Fruit fly (Drosophila melanogaster): ENCODE results near the gene CG3604.

CG3604 gene

DNA sequence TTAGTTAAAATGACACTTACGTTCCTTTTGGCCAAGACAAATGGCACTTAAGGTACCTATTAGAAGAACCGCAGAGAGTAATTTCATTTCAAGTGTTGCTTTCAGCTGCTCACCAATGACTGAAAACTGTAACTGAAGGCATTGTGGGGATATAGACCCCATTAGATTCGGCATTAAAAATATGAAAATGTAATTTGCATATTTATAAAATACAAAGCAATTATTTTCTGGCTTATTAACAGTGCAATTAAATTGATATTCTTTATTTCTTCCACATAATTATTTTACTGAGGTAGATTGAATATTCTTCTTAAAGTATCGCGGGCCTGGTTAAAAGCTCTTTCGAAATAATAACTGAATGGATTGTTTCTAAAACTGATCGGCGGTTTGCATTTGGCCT is 28.6 kb downstream of the CG3604 start, which contains the start of gene Sfp24Bd:
TSS of gene Sfp24Bd (minus strand) at position 101 of the 400 bp plus-strand sequence.
- no peak for TF ChIP-seq cic (GFP tag; optimal IDR thresholded peaks at IDR 0.05)
- TF ChIP-seq CG12768 (GFP tag; optimal IDR thresholded peaks at IDR 0.05) = no peak
- no peak for TF ChIP-seq CG11617 (GFP tag; optimal IDR thresholded peaks at IDR 0.05)
- no peak for TF ChIP-seq tj (GFP tag; optimal IDR thresholded peaks at IDR 0.05)
- no peak for TF ChIP-seq CG14711 (tag; optimal IDR thresholded peaks at IDR 0.05)
- TF ChIP-seq cnc (optimal IDR thresholded peaks at IDR 0.05) = no peak
- no peak for TF ChIP-seq CG1620 (GFP tag; optimal IDR thresholded peaks at IDR 0.05)

DNA sequence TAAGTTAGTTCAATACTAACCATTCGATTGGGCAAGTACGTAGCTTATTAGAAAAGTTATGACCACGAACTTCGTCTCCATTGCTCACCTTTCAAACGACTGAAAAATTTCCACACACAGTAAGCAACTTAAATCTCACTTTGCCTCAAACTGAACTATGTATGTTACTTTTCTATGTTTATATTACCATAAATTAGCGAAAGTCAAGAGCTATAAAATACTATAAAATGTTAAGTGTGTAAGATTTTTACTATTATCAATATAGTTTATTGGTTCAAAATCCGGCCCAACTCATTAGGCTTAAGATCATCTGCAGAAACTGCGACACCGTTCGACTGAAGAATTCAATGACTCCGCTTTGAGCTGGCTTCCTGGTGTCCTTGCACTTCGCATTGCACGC is 29.2 kb downstream of the CG3604 start, which contains the start of gene Sfp24Ba:
TSS of gene Sfp24Ba (minus strand) at position 101 of the 400 bp plus-strand sequence.
- no peak for TF ChIP-seq Clk (GFP tag; optimal IDR thresholded peaks at IDR 0.05)

DNA sequence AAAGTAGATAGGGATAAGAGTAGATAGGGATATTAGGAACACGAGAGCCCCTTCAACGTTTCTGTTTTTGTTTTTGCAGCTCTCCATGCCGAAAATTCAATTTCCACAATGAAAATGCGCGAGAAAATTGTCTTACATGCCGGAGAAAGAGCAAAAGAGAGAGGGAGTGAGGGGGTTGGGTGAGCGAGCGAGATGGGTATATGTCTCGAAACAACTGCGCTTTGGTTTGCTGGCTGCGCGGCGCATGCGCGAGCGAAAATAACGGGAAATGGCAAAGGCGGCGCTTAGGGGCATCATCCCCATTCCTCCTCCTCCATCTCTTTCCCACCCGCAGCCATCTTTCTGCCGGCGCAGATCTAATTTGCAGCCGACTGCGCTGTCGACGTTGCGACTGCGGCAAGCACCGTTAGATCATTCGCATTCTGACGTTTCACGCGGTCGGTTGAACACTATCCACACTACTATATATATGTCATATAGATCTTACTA is 35.3 kb downstream of the CG3604 start, which contains the start of gene Drgx:
TSS of gene Drgx (plus strand) at position 439 of the 489 bp plus-strand sequence.
- TF ChIP-seq ovo (GFP tag; optimal IDR thresholded peaks at IDR 0.05) = peak; percentile 46
- TF ChIP-seq bab1 (GFP tag; optimal IDR thresholded peaks at IDR 0.05) = no peak
- TF ChIP-seq pad (GFP tag; optimal IDR thresholded peaks at IDR 0.05) = peak; percentile 97

DNA sequence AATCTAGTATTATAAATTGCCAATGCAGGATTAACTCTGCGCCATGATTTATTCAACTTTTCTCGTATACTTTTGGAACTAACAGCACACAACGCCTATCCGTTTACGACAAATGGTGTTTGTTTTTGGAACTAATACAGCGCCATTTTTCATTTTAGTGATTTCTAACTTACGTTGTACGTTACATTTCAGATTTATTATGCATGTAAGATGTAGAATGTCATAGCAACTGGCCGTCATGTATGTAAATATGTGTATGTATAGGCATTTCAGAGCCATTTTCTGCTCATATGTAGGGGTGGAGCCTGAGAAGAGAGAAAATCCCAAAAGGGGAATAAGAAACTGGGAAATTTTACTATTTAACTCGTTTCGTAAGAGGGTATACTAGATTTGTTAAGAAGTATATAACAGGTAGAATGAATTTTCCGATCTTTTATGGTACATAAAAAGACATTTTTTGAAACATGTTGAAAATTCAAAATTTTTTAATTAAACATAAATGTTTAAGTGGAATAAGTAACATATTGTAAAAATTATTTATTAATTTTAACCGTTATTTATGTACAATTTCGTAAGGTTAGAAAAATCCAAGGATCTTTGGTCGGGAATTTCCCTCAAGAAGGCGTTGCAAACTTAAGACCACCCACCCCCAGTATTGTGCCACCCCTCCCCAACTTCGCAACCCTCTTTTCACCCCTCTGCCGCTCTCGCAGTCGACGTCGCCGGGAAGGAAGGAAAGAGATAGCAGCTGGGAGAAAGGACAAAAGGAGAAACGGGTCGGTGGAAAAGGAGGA is 40.1 kb downstream of the CG3604 start:
- TF ChIP-seq cnc (optimal IDR thresholded peaks at IDR 0.05) = no peak
- TF ChIP-seq Hr96 (GFP tag; optimal IDR thresholded peaks at IDR 0.05) = peak; percentile 45
- peak; percentile 30 for TF ChIP-seq cic (GFP tag; optimal IDR thresholded peaks at IDR 0.05)
- no peak for TF ChIP-seq kay (GFP tag; ENCODE audit: borderline replicate concordance)
- no peak for TF ChIP-seq CG33017 (tag; optimal IDR thresholded peaks at IDR 0.05)
- peak; percentile 55 for TF ChIP-seq toe (GFP tag; optimal IDR thresholded peaks at IDR 0.05)
- TF ChIP-seq pad (GFP tag; optimal IDR thresholded peaks at IDR 0.05) = peak; percentile 99
- TF ChIP-seq CG5204 (GFP tag; optimal IDR thresholded peaks at IDR 0.05) = no peak
- peak; percentile 58 for TF ChIP-seq ovo (GFP tag; optimal IDR thresholded peaks at IDR 0.05)
- TF ChIP-seq CG7045 (GFP tag; optimal IDR thresholded peaks at IDR 0.05) = peak; percentile 9
- TF ChIP-seq bab1 (GFP tag; optimal IDR thresholded peaks at IDR 0.05) = peak; percentile 12
- no peak for TF ChIP-seq Clk (GFP tag; optimal IDR thresholded peaks at IDR 0.05)
- TF ChIP-seq CG12768 (GFP tag; optimal IDR thresholded peaks at IDR 0.05) = no peak
- no peak for TF ChIP-seq CG14711 (tag; optimal IDR thresholded peaks at IDR 0.05)
- peak; percentile 57 for TF ChIP-seq CG1620 (GFP tag; optimal IDR thresholded peaks at IDR 0.05)
- no peak for TF ChIP-seq tj (GFP tag; optimal IDR thresholded peaks at IDR 0.05)
- TF ChIP-seq CG7101 (tag; optimal IDR thresholded peaks at IDR 0.05) = peak; percentile 19
- TF ChIP-seq CG11617 (GFP tag; optimal IDR thresholded peaks at IDR 0.05) = no peak
- TF ChIP-seq Crg-1 (GFP tag; optimal IDR thresholded peaks at IDR 0.05) = no peak
- no peak for TF ChIP-seq Mnt (GFP tag; optimal IDR thresholded peaks at IDR 0.05)

DNA sequence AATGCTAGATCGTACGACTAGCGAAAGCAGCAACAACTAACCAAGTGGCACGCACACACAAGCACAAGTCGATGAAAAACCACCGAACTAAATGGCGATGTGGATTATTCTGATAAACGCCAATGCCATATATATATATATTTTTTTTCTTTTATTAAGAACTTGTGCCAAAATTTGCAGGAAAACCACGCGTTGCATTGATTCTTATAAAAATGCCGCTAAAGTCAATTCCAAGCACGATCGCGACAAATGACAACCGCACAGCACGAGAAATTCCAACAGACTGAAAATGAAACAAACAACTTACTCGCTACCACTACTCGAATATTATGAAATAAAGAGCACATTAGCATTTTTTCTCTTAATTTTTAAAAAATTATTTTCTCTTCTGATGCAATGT is 41.0 kb downstream of the CG3604 start, which contains the start of gene for:
TSS of gene for (minus strand) at position 287 of the 400 bp plus-strand sequence.
- no peak for TF ChIP-seq CG7045 (GFP tag; optimal IDR thresholded peaks at IDR 0.05)
- no peak for TF ChIP-seq Clk (GFP tag; optimal IDR thresholded peaks at IDR 0.05)
- TF ChIP-seq CG7101 (tag; optimal IDR thresholded peaks at IDR 0.05) = no peak
- no peak for TF ChIP-seq cic (GFP tag; optimal IDR thresholded peaks at IDR 0.05)
- no peak for TF ChIP-seq ovo (GFP tag; optimal IDR thresholded peaks at IDR 0.05)
- TF ChIP-seq Crg-1 (GFP tag; optimal IDR thresholded peaks at IDR 0.05) = no peak
- no peak for TF ChIP-seq kay (GFP tag; ENCODE audit: borderline replicate concordance)
- peak; percentile 64 for TF ChIP-seq Mnt (GFP tag; optimal IDR thresholded peaks at IDR 0.05)
- no peak for TF ChIP-seq CG14711 (tag; optimal IDR thresholded peaks at IDR 0.05)
- TF ChIP-seq CG5204 (GFP tag; optimal IDR thresholded peaks at IDR 0.05) = no peak
- TF ChIP-seq CG1620 (GFP tag; optimal IDR thresholded peaks at IDR 0.05) = no peak
- no peak for TF ChIP-seq bab1 (GFP tag; optimal IDR thresholded peaks at IDR 0.05)
- peak; percentile 1 for TF ChIP-seq CG12768 (GFP tag; optimal IDR thresholded peaks at IDR 0.05)

DNA sequence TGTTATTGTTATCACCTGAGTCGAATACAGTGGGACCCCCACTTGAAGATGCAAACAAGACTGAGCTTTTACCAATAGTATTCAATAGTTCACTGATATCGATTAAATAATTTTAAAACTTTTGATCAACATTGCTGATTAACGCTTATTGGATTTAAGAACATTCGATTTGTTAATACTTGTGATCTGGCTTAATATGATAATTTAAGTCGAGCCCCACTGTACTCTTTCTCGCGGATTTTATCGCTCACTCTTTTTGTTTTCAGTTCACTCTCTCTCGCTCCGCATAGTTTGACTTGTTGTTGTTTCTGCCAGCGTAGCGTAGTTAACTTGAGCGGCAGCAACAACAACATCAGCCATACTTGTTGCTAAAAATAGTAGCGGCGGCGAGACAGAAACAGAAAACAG is 42.0 kb downstream of the CG3604 start:
- peak; percentile 99 for TF ChIP-seq Hr96 (GFP tag; optimal IDR thresholded peaks at IDR 0.05)
- TF ChIP-seq CG12768 (GFP tag; optimal IDR thresholded peaks at IDR 0.05) = peak; percentile 99
- peak; percentile 99 for TF ChIP-seq CG7101 (tag; optimal IDR thresholded peaks at IDR 0.05)
- peak; percentile 98 for TF ChIP-seq toe (GFP tag; optimal IDR thresholded peaks at IDR 0.05)
- peak; percentile 98 for TF ChIP-seq CG7045 (GFP tag; optimal IDR thresholded peaks at IDR 0.05)
- peak; percentile 98 for TF ChIP-seq kay (GFP tag; ENCODE audit: borderline replicate concordance)
- TF ChIP-seq CG5204 (GFP tag; optimal IDR thresholded peaks at IDR 0.05) = peak; percentile 98
- peak; percentile 96 for TF ChIP-seq CG14711 (tag; optimal IDR thresholded peaks at IDR 0.05)
- TF ChIP-seq CG11617 (GFP tag; optimal IDR thresholded peaks at IDR 0.05) = peak; percentile 99
- peak; percentile 95 for TF ChIP-seq ovo (GFP tag; optimal IDR thresholded peaks at IDR 0.05)
- peak; percentile 99 for TF ChIP-seq CG33017 (tag; optimal IDR thresholded peaks at IDR 0.05)
- TF ChIP-seq Clk (GFP tag; optimal IDR thresholded peaks at IDR 0.05) = peak; percentile 97
- peak; percentile 90 for TF ChIP-seq tj (GFP tag; optimal IDR thresholded peaks at IDR 0.05)
- TF ChIP-seq cic (GFP tag; optimal IDR thresholded peaks at IDR 0.05) = peak; percentile 93
- TF ChIP-seq CG1620 (GFP tag; optimal IDR thresholded peaks at IDR 0.05) = peak; percentile 98
- TF ChIP-seq bab1 (GFP tag; optimal IDR thresholded peaks at IDR 0.05) = peak; percentile 99
- peak; percentile 92 for TF ChIP-seq pad (GFP tag; optimal IDR thresholded peaks at IDR 0.05)
- no peak for TF ChIP-seq cnc (optimal IDR thresholded peaks at IDR 0.05)
- TF ChIP-seq Crg-1 (GFP tag; optimal IDR thresholded peaks at IDR 0.05) = peak; percentile 98
- TF ChIP-seq Mnt (GFP tag; optimal IDR thresholded peaks at IDR 0.05) = peak; percentile 96
